Worm (Caenorhabditis elegans) whole organism, mixed stage, embryonic: ENCODE data around the gene ZC477.7.

Experiments
- blmp-1 ChIP-seq: fragments of 150-350 bp; optimal IDR thresholded peaks from 2 replicates; lab custom pipeline; 2014; ENCODE audit warnings: missing biosample characterization, missing genetic modification characterization
- ces-1 ChIP-seq: fragments of 150-350 bp; optimal IDR thresholded peaks from 2 replicates; lab custom pipeline; 2014; ENCODE audit warnings: missing biosample characterization, missing genetic modification reagents, missing genetic modification characterization
- elt-1 ChIP-seq: sonication (generic microtip); optimal IDR thresholded peaks from 2 replicates; lab custom pipeline; 2017; ENCODE audit warnings: missing genetic modification characterization, mild to moderate bottlenecking, missing compliant biosample characterization, antibody characterized with exemption, moderate library complexity, borderline replicate concordance; ENCODE audit not compliant: insufficient read depth
- lsy-2 ChIP-seq: fragments of 150-350 bp; optimal IDR thresholded peaks from 2 replicates; lab custom pipeline; 2014; ENCODE audit warnings: missing biosample characterization, missing genetic modification characterization
- nhr-12 ChIP-seq: fragments of 150-350 bp; optimal IDR thresholded peaks from 2 replicates; lab custom pipeline; 2014; ENCODE audit warnings: missing biosample characterization, missing genetic modification characterization
- nhr-237 ChIP-seq: fragments of 150-350 bp; optimal IDR thresholded peaks from 2 replicates; lab custom pipeline; 2014; ENCODE audit warnings: missing biosample characterization, missing genetic modification characterization
- nhr-28 ChIP-seq: fragments of 150-350 bp; optimal IDR thresholded peaks from 2 replicates; lab custom pipeline; 2014; ENCODE audit warnings: missing biosample characterization, missing genetic modification characterization
- pha-4 ChIP-seq: fragments of 150-350 bp; optimal IDR thresholded peaks from 2 replicates; lab custom pipeline; 2018; ENCODE audit warnings: missing biosample characterization, missing genetic modification reagents, missing genetic modification characterization
- snpc-4 ChIP-seq: fragments of 150-350 bp; optimal IDR thresholded peaks from 2 replicates; lab custom pipeline; 2014; ENCODE audit warnings: missing biosample characterization, missing genetic modification characterization
- unc-39 ChIP-seq: fragments of 150-350 bp; optimal IDR thresholded peaks from 2 replicates; lab custom pipeline; 2014; ENCODE audit warnings: missing biosample characterization, missing genetic modification characterization
- zip-8 ChIP-seq: fragments of 150-350 bp; optimal IDR thresholded peaks from 2 replicates; lab custom pipeline; 2014; ENCODE audit warnings: missing biosample characterization, missing genetic modification characterization
- ztf-11 ChIP-seq: fragments of 150-350 bp; optimal IDR thresholded peaks from 2 replicates; lab custom pipeline; 2014; ENCODE audit warnings: missing biosample characterization, missing genetic modification characterization

- TF ChIP-seq nhr-237 (tag; lab: Kevin White, UChicago) (no peak), lsy-2 (tag; lab: Kevin White, UChicago) (no peak), pha-4 (no peak), blmp-1 (tag; lab: Kevin White, UChicago) (no peak), unc-39 (tag; lab: Kevin White, UChicago) (no peak), nhr-28 (tag; lab: Kevin White, UChicago) (no peak), nhr-12 (tag; lab: Kevin White, UChicago) (no peak), snpc-4 (tag; lab: Kevin White, UChicago) (no peak), ztf-11 (tag; lab: Kevin White, UChicago) (no peak), zip-8 (tag; lab: Kevin White, UChicago) (no peak), elt-1 (tag; lab: Kevin White, UChicago) (peak; percentile 32), ces-1 (GFP tag; lab: Kevin White, UChicago) (no peak)
These were observed 43.1 kb upstream of the ZC477.7 start, which contains the start of gene C34D4.2 for ce11 chrIV:7154356-7154755.
